Fruit fly (Drosophila melanogaster) whole organism: ENCODE measurements around the gene CG40198.
"Not testable (repeated sequence)": the region's sequence is repeated elsewhere in the genome, so short reads cannot be mapped to it uniquely, and the experiment has no call there.

Source experiments
- CG8478 ChIP-seq: fragments of >200 bp; optimal IDR thresholded peaks from 2 replicates; lab custom pipeline; 2018; ENCODE audit warnings: inconsistent platforms
- Dll ChIP-seq: fragments of >200 bp; optimal IDR thresholded peaks from 2 replicates; lab custom pipeline; 2017
- EcR ChIP-seq, 2 experiments: fragments of >200 bp; optimal IDR thresholded peaks; 2 replicates each; lab custom pipeline; 2017; ENCODE audit warnings: missing biosample characterization in 2 of 2, missing genetic modification characterization in 2 of 2, missing genetic modification reagents in 2 of 2
- pan ChIP-seq: fragments of >200 bp; optimal IDR thresholded peaks from 2 replicates; lab custom pipeline; 2017
- psq ChIP-seq: fragments of >200 bp; optimal IDR thresholded peaks from 2 replicates; lab custom pipeline; 2017
- usp ChIP-seq: fragments of >200 bp; optimal IDR thresholded peaks from 2 replicates; lab custom pipeline; 2017; ENCODE audit warnings: missing biosample characterization, missing genetic modification characterization, mixed read lengths

CG40198 gene

dm6 chr3R:4130281-4130863 is 31.7 kb downstream of the CG40198 start:
- TF ChIP-seq EcR (GFP tag; optimal IDR thresholded peaks at IDR 0.05; lab: Kevin White, UChicago), result no peak
- no peak for TF ChIP-seq psq (lab: Kevin White, UChicago)

- TF ChIP-seq pan (lab: Kevin White, UChicago) (no peak), psq (lab: Kevin White, UChicago) (no peak), EcR (GFP tag; optimal IDR thresholded peaks at IDR 0.05; lab: Kevin White, UChicago) (no peak), Dll (lab: Kevin White, UChicago) (no peak), CG8478 (lab: Kevin White, UChicago) (no peak), usp (GFP tag; lab: Kevin White, UChicago) (no peak)
Observed at dm6 chr3R:4128337-4128736, 33.7 kb downstream of the CG40198 start.

- TF ChIP-seq psq (lab: Kevin White, UChicago) (no peak), usp (GFP tag; lab: Kevin White, UChicago) (no peak), Dll (lab: Kevin White, UChicago) (no peak), EcR (GFP tag; optimal IDR thresholded peaks at IDR 0.05; lab: Kevin White, UChicago) (no peak), CG8478 (lab: Kevin White, UChicago) (no peak), pan (lab: Kevin White, UChicago) (no peak)
Observed at dm6 chr3R:4127505-4127904, 34.5 kb downstream of the CG40198 start.

dm6 chr3R:4126142-4126541 is 35.9 kb downstream of the CG40198 start, which contains the start of gene Gfat1:
Gene Gfat1 (plus strand): TSS chr3R:4126442.
- not testable (repeated sequence) for TF ChIP-seq pan, psq, Dll (lab: Kevin White, UChicago)
